Worm (Caenorhabditis elegans) whole organism, L2 larva: ENCODE measurements around the gene mdt-4.

Experiments
- C34F6.9 ChIP-seq: fragments of 150-350 bp; optimal IDR thresholded peaks from 2 replicates; lab custom pipeline; 2014; ENCODE audit warnings: missing biosample characterization, missing genetic modification characterization
- F13H6.1 ChIP-seq: sonication (generic microtip); optimal IDR thresholded peaks from 2 replicates; lab custom pipeline; 2016; ENCODE audit warnings: missing genetic modification characterization, missing compliant biosample characterization
- Y55F3AM.14 ChIP-seq: fragments of 200-800 bp; sonication (Bioruptor generic); optimal IDR thresholded peaks from 2 replicates; lab custom pipeline; 2018; ENCODE audit warnings: mild to moderate bottlenecking, missing genetic modification characterization, missing compliant biosample characterization
- ZK546.5 ChIP-seq: sonication (generic microtip); optimal IDR thresholded peaks from 2 replicates; lab custom pipeline; 2017; ENCODE audit warnings: missing biosample characterization, missing genetic modification characterization
- alr-1 ChIP-seq: fragments of 150-350 bp; optimal IDR thresholded peaks from 2 replicates; lab custom pipeline; 2014; ENCODE audit warnings: missing biosample characterization, missing genetic modification characterization
- aly-2 ChIP-seq: fragments of 150-350 bp; optimal IDR thresholded peaks from 2 replicates; lab custom pipeline; 2014; ENCODE audit warnings: missing biosample characterization, missing genetic modification characterization
- ama-1 ChIP-seq: fragments of 150-350 bp; optimal IDR thresholded peaks from 2 replicates; lab custom pipeline; 2018; ENCODE audit warnings: inconsistent platforms
- ceh-16 ChIP-seq: fragments of 150-350 bp; optimal IDR thresholded peaks from 2 replicates; lab custom pipeline; 2014; ENCODE audit warnings: missing biosample characterization, missing genetic modification characterization
- ceh-82 ChIP-seq: fragments of 150-350 bp; optimal IDR thresholded peaks from 2 replicates; lab custom pipeline; 2014; ENCODE audit warnings: missing biosample characterization, missing genetic modification characterization
- crh-2 ChIP-seq: sonication (generic microtip); optimal IDR thresholded peaks from 2 replicates; lab custom pipeline; 2017; ENCODE audit warnings: missing biosample characterization, missing genetic modification characterization
- dmd-4 ChIP-seq: sonication (generic microtip); optimal IDR thresholded peaks from 2 replicates; lab custom pipeline; 2017; ENCODE audit warnings: missing biosample characterization, missing genetic modification characterization
- elt-3 ChIP-seq: sonication (generic microtip); optimal IDR thresholded peaks from 2 replicates; lab custom pipeline; 2017; ENCODE audit warnings: missing biosample characterization, missing genetic modification characterization
- fos-1 ChIP-seq: fragments of 150-350 bp; optimal IDR thresholded peaks from 2 replicates; lab custom pipeline; 2014; ENCODE audit warnings: missing biosample characterization, missing genetic modification characterization
- lin-11 ChIP-seq: fragments of 150-350 bp; sonication (generic microtip); optimal IDR thresholded peaks from 2 replicates; lab custom pipeline; 2014; ENCODE audit warnings: missing biosample characterization, missing genetic modification characterization, inconsistent platforms, mixed read lengths
- lin-13 ChIP-seq: fragments of 150-350 bp; optimal IDR thresholded peaks from 2 replicates; lab custom pipeline; 2014; ENCODE audit warnings: missing biosample characterization, missing genetic modification reagents, missing genetic modification characterization
- lin-39 ChIP-seq: fragments of 150-350 bp; optimal IDR thresholded peaks from 2 replicates; lab custom pipeline; 2014; ENCODE audit warnings: missing biosample characterization, missing genetic modification reagents, missing genetic modification characterization
- lsy-2 ChIP-seq, 2 experiments: fragments of 150-350 bp in 1 of 2; sonication (generic microtip) in 1 of 2; optimal IDR thresholded peaks; 2 replicates each; lab custom pipeline; 2014 to 2017; ENCODE audit warnings: missing biosample characterization in 2 of 2, missing genetic modification characterization in 2 of 2
- mab-5 ChIP-seq: fragments of 150-350 bp; optimal IDR thresholded peaks from 2 replicates; lab custom pipeline; 2014; ENCODE audit warnings: missing biosample characterization, missing genetic modification characterization
- mbf-1 ChIP-seq: sonication (generic microtip); optimal IDR thresholded peaks from 2 replicates; lab custom pipeline; 2017; ENCODE audit warnings: missing biosample characterization, missing genetic modification characterization
- mdl-1 ChIP-seq, 2 experiments: fragments of 150-350 bp in 1 of 2; sonication (generic microtip) in 1 of 2; optimal IDR thresholded peaks; 2 replicates each; lab custom pipeline; 2017; ENCODE audit warnings: missing biosample characterization in 2 of 2, missing genetic modification characterization in 2 of 2
- nhr-10 ChIP-seq: sonication (generic microtip); optimal IDR thresholded peaks from 2 replicates; lab custom pipeline; 2017; ENCODE audit warnings: missing biosample characterization, missing genetic modification characterization
- nhr-11 ChIP-seq: fragments of 150-350 bp; optimal IDR thresholded peaks from 2 replicates; lab custom pipeline; 2014; ENCODE audit warnings: missing biosample characterization, missing genetic modification characterization
- nhr-12 ChIP-seq: fragments of 150-350 bp; optimal IDR thresholded peaks from 2 replicates; lab custom pipeline; 2014; ENCODE audit warnings: missing biosample characterization, missing genetic modification characterization
- nhr-129 ChIP-seq: fragments of 150-350 bp; optimal IDR thresholded peaks from 2 replicates; lab custom pipeline; 2014; ENCODE audit warnings: missing biosample characterization, missing genetic modification characterization
- nhr-21 ChIP-seq: fragments of 150-350 bp; optimal IDR thresholded peaks from 2 replicates; lab custom pipeline; 2014; ENCODE audit warnings: missing biosample characterization, missing genetic modification characterization
- nhr-23 ChIP-seq: fragments of 150-350 bp; optimal IDR thresholded peaks from 2 replicates; lab custom pipeline; 2014; ENCODE audit warnings: missing biosample characterization, missing genetic modification reagents, missing genetic modification characterization
- nhr-237 ChIP-seq: fragments of 150-350 bp; optimal IDR thresholded peaks from 2 replicates; lab custom pipeline; 2014; ENCODE audit warnings: missing biosample characterization, missing genetic modification characterization
- nhr-6 ChIP-seq: fragments of 150-350 bp; optimal IDR thresholded peaks from 2 replicates; lab custom pipeline; 2014; ENCODE audit warnings: missing biosample characterization, missing genetic modification characterization
- nhr-77 ChIP-seq: fragments of 150-350 bp; optimal IDR thresholded peaks from 2 replicates; lab custom pipeline; 2014; ENCODE audit warnings: missing biosample characterization, missing genetic modification characterization
- peb-1 ChIP-seq: fragments of 150-350 bp; optimal IDR thresholded peaks from 2 replicates; lab custom pipeline; 2014; ENCODE audit warnings: missing biosample characterization, missing genetic modification characterization
- sem-4 ChIP-seq: fragments of 150-350 bp; optimal IDR thresholded peaks from 2 replicates; lab custom pipeline; 2014; ENCODE audit warnings: missing biosample characterization, missing genetic modification reagents, missing genetic modification characterization
- skn-1 ChIP-seq: sonication (generic microtip); optimal IDR thresholded peaks from 2 replicates; lab custom pipeline; 2017; ENCODE audit warnings: missing biosample characterization, missing genetic modification characterization
- sma-3 ChIP-seq: sonication (generic microtip); optimal IDR thresholded peaks from 2 replicates; lab custom pipeline; 2016; ENCODE audit warnings: missing genetic modification reagents, missing genetic modification characterization, missing compliant biosample characterization
- sma-9 ChIP-seq, 2 experiments: fragments of 150-350 bp in 1 of 2; sonication (generic microtip) in 1 of 2; optimal IDR thresholded peaks; 2 replicates each; lab custom pipeline; 2014 to 2016; ENCODE audit warnings: missing genetic modification characterization in 2 of 2, mild to moderate bottlenecking in 1 of 2, missing biosample characterization in 1 of 2, missing compliant biosample characterization in 1 of 2, missing genetic modification reagents in 1 of 2, moderate library complexity in 1 of 2
- unc-39 ChIP-seq: fragments of 150-350 bp; optimal IDR thresholded peaks from 2 replicates; lab custom pipeline; 2014; ENCODE audit warnings: missing biosample characterization, missing genetic modification characterization
- unc-55 ChIP-seq: fragments of 150-350 bp; sonication (generic microtip); optimal IDR thresholded peaks from 3 replicates; lab custom pipeline; 2014; ENCODE audit warnings: missing biosample characterization, missing genetic modification reagents, missing genetic modification characterization
- unc-62 ChIP-seq: fragments of 150-350 bp; optimal IDR thresholded peaks from 2 replicates; lab custom pipeline; 2014; ENCODE audit warnings: missing biosample characterization, missing genetic modification reagents, missing genetic modification characterization
- zag-1 ChIP-seq: fragments of 150-350 bp; optimal IDR thresholded peaks from 2 replicates; lab custom pipeline; 2014; ENCODE audit warnings: missing biosample characterization, missing genetic modification characterization
- ztf-11 ChIP-seq: sonication (generic microtip); optimal IDR thresholded peaks from 2 replicates; lab custom pipeline; 2017; ENCODE audit warnings: missing biosample characterization, missing genetic modification characterization
- ztf-4 ChIP-seq: fragments of 150-350 bp; optimal IDR thresholded peaks from 2 replicates; lab custom pipeline; 2014; ENCODE audit warnings: missing biosample characterization, missing genetic modification characterization

mdt-4 gene

ce11 chrII:4968863-4969262, 25.1 kb upstream of the mdt-4 start, which contains the start of gene shc-2:
Gene shc-2, plus strand, starts transcription at chrII:4969163.
- TF ChIP-seq unc-39 (tag; lab: Kevin White, UChicago) = no peak
- no peak for TF ChIP-seq ama-1 (lab: Kevin White, UChicago)

ce11 chrII:4967636-4968035, 23.9 kb upstream of the mdt-4 start:
- peak; percentile 26 for TF ChIP-seq fos-1 (tag; lab: Kevin White, UChicago)
- TF ChIP-seq unc-39 (tag; lab: Kevin White, UChicago) = no peak
- TF ChIP-seq, all 48 proteins: peak for 1

- TF ChIP-seq zag-1 (tag; lab: Kevin White, UChicago) (no peak), mab-5 (tag; lab: Kevin White, UChicago) (no peak), lin-39 (no peak), ama-1 (lab: Kevin White, UChicago) (no peak), mbf-1 (tag; lab: Kevin White, UChicago) (no peak), unc-39 (tag; lab: Kevin White, UChicago) (no peak), C34F6.9 (tag; lab: Kevin White, UChicago) (no peak), lsy-2 (tag; optimal IDR thresholded peaks at IDR 0.05; lab: Kevin White, UChicago) (no peak), sem-4 (tag; lab: Kevin White, UChicago) (no peak), nhr-237 (no peak), dmd-4 (tag; lab: Kevin White, UChicago) (no peak), nhr-23 (tag; lab: Kevin White, UChicago) (no peak)
- TF ChIP-seq, all 48 proteins: peak for 0
Measured at ce11 chrII:4966576-4966975, 22.8 kb upstream of the mdt-4 start.

ce11 chrII:4960690-4961089, 16.9 kb upstream of the mdt-4 start:
- TF ChIP-seq lsy-2 (tag; optimal IDR thresholded peaks at IDR 0.05; lab: Kevin White, UChicago) (no peak), nhr-10 (no peak), fos-1 (tag; lab: Kevin White, UChicago) (peak; percentile 42), lin-13 (no peak), aly-2 (tag; lab: Kevin White, UChicago) (no peak), ZK546.5 (no peak), F13H6.1 (tag; lab: Kevin White, UChicago) (no peak), sma-9 (GFP tag; optimal IDR thresholded peaks at IDR 0.05; lab: Kevin White, UChicago) (peak; percentile 16), sma-9 (tag; optimal IDR thresholded peaks at IDR 0.05; lab: Kevin White, UChicago) (no peak), nhr-237 (no peak), ztf-4 (no peak), skn-1 (tag; lab: Kevin White, UChicago) (no peak), nhr-21 (tag; lab: Kevin White, UChicago) (no peak), elt-3 (tag; lab: Kevin White, UChicago) (no peak), lin-11 (tag; lab: Kevin White, UChicago) (no peak), sma-3 (GFP tag; lab: Kevin White, UChicago) (peak; percentile 19)
- TF ChIP-seq, all 48 proteins: peak for 3

ce11 chrII:4959719-4960118, 16.0 kb upstream of the mdt-4 start, which contains the start of gene ulp-2:
Gene ulp-2, minus strand, starts transcription at chrII:4959876.
- no peak for TF ChIP-seq nhr-10
- TF ChIP-seq ZK546.5 = no peak
- TF ChIP-seq C34F6.9 (tag; lab: Kevin White, UChicago) = peak; percentile 46
- TF ChIP-seq nhr-129 = peak; percentile 58
- TF ChIP-seq sma-9 (GFP tag; optimal IDR thresholded peaks at IDR 0.05; lab: Kevin White, UChicago) = no peak
- no peak for TF ChIP-seq sma-9 (tag; optimal IDR thresholded peaks at IDR 0.05; lab: Kevin White, UChicago)
- peak; percentile 39 for TF ChIP-seq unc-55 (GFP tag; lab: Kevin White, UChicago)
- peak in 1 of 2 experiments; percentile 26 for TF ChIP-seq lsy-2 (tag; optimal IDR thresholded peaks at IDR 0.05; lab: Kevin White, UChicago)

ce11 chrII:4955353-4955752, 11.6 kb upstream of the mdt-4 start, which contains the start of gene pbs-3:
Gene pbs-3, minus strand, starts transcription at chrII:4955427.
- TF ChIP-seq elt-3 (tag; lab: Kevin White, UChicago) = no peak
- TF ChIP-seq C34F6.9 (tag; lab: Kevin White, UChicago) = peak; percentile 77
- no peak for TF ChIP-seq Y55F3AM.14
- peak; percentile 13 for TF ChIP-seq F13H6.1 (tag; lab: Kevin White, UChicago)
- TF ChIP-seq nhr-129 = peak; percentile 84
- no peak for TF ChIP-seq ZK546.5
- TF ChIP-seq ztf-11 (tag; lab: Kevin White, UChicago) = no peak
- no peak for TF ChIP-seq unc-62
- TF ChIP-seq ceh-82 (tag; lab: Kevin White, UChicago) = no peak
- peak; percentile 41 for TF ChIP-seq nhr-21 (tag; lab: Kevin White, UChicago)
- no peak for TF ChIP-seq ceh-16 (tag; lab: Kevin White, UChicago)
- TF ChIP-seq nhr-10 = no peak
- TF ChIP-seq aly-2 (tag; lab: Kevin White, UChicago) = no peak
- no peak for TF ChIP-seq mdl-1 (tag; optimal IDR thresholded peaks at IDR 0.05; lab: Kevin White, UChicago)
- peak; percentile 89 for TF ChIP-seq skn-1 (tag; lab: Kevin White, UChicago)
- TF ChIP-seq lin-11 (tag; lab: Kevin White, UChicago) = peak; percentile 28
- TF ChIP-seq unc-39 (tag; lab: Kevin White, UChicago) = no peak
- TF ChIP-seq mab-5 (tag; lab: Kevin White, UChicago) = no peak
- no peak for TF ChIP-seq zag-1 (tag; lab: Kevin White, UChicago)
- TF ChIP-seq dmd-4 (tag; lab: Kevin White, UChicago) = no peak
- no peak for TF ChIP-seq ztf-4
- no peak for TF ChIP-seq alr-1 (tag; lab: Kevin White, UChicago)
- TF ChIP-seq nhr-6 = no peak
- peak; percentile 73 for TF ChIP-seq crh-2 (tag; lab: Kevin White, UChicago)
- no peak for TF ChIP-seq nhr-23 (tag; lab: Kevin White, UChicago)
- TF ChIP-seq peb-1 (tag; lab: Kevin White, UChicago) = no peak
- TF ChIP-seq nhr-11 (tag; lab: Kevin White, UChicago) = no peak
- no peak for TF ChIP-seq nhr-12
- TF ChIP-seq lsy-2 (tag; optimal IDR thresholded peaks at IDR 0.05; lab: Kevin White, UChicago) = peak; percentile 22 to 76
- TF ChIP-seq nhr-77 (tag; lab: Kevin White, UChicago) = no peak
